Fruit fly (Drosophila melanogaster) S2 (cell line): ENCODE data around the gene fit.

Source experiments
- CG8478 ChIP-seq: fragments of >200 bp; optimal IDR thresholded peaks from 2 replicates; lab custom pipeline; 2018
- CTCF ChIP-seq, 2 experiments: fragments of >200 bp; optimal IDR thresholded peaks; 2 replicates each; lab custom pipeline; 2018

The fit gene

DNA sequence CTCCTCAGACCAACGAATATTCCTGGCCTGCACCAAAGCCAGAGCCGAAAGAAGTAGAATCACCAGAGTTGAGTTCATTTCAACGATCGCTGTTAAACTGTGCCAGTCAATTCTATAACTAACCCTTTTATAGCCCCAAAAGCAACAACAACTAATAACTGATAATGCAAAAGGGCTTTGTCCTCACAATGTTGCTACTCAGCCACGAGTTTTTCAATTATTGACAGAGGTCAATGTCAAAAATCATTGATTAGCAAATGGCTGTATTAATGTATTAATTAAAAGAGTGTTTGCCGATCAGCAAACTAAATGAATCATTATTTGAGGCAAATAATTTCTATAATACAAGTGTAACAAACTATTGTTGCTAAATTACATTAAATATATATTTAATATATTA, at the start of gene fit:
fit (minus strand) TSS at position 101 of the 400 bp plus-strand sequence.
- no peak for TF ChIP-seq CG8478 (lab: Kevin White, UChicago)
- no peak for TF ChIP-seq CTCF (optimal IDR thresholded peaks at IDR 0.05; lab: Kevin White, UChicago)

DNA sequence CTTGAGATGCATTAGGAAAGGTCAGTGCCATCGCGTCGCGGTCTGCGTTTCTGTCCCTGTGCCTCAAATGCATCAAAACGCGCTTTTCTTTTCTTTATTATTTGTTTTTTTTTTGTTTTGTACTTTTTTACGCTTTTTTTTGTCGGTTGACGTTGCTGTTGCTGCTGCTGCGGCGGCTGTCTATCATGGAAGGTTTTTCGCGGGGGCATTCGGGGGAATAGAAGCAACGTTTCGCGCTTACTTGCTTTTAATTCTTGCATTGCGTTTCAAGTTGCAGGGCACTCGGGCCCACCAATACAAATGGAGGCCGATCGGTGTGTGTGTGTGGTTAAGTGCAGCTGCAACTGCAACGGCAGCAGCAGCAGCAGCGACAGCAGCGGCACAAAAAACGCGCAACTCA, 49.7 kb upstream of the fit start:
- no peak for TF ChIP-seq CTCF (optimal IDR thresholded peaks at IDR 0.05; lab: Kevin White, UChicago)
- no peak for TF ChIP-seq CG8478 (lab: Kevin White, UChicago)

DNA sequence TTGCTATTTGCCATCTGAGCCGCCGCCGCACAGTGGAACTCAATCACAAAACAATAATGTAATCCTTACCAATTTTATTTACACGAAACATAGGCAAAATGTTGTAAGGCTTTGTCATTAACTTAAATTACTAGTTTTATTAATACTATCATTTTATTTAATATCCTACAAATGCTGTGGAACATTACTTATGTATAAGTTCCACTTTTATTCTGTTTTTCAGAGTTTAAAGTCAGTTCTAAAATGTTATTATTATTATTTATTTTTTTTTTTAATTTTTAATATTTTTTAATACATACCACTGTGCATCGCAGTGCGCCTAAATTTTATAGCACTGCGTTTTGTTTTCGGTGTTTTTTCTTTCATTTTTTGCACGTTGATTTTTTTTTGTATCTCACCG, 47.1 kb upstream of the fit start:
- TF ChIP-seq CG8478 (lab: Kevin White, UChicago): no peak
- TF ChIP-seq CTCF (optimal IDR thresholded peaks at IDR 0.05; lab: Kevin White, UChicago): no peak

DNA sequence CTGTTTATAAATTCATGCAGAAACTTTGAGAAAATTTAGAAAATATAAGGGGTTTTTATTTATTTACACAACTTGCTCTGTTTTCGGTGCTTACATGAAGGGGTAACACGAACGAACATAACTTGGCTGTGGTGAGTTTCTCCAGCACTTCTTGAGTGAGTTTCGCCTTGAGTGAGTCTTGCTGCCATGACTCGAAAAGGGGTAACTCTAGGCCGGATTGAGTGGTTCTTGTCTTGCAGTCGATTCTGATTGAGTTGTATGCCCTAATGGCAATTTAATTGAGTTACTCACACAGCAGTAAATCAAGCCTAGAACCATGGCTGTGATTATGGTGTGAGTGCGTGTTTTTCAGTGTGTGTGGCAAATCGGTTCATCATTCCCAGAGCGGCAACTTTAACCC, 44.0 kb upstream of the fit start:
- TF ChIP-seq CG8478 (lab: Kevin White, UChicago) (no peak), CTCF (optimal IDR thresholded peaks at IDR 0.05; lab: Kevin White, UChicago) (no peak)

DNA sequence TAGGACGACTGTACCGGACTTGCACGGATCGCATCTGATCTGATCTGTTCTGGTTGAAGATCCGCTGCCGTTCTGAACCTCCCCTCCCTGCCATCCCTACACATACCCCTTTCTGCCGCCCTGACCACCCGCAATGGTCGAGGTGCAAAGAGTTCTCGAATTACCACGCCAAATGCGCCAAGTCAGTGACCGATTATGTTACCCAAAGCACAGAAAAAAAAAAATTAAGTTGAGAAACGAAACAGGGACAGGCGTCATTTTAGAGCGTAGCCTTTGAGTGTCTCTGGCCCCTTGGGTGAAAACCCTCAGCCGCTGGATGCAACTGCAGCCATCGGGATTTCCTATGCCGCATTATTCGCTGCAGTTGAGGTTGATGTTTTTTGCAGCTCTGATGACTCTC, 39.5 kb upstream of the fit start:
- no peak for TF ChIP-seq CTCF (optimal IDR thresholded peaks at IDR 0.05; lab: Kevin White, UChicago)
- no peak for TF ChIP-seq CG8478 (lab: Kevin White, UChicago)

DNA sequence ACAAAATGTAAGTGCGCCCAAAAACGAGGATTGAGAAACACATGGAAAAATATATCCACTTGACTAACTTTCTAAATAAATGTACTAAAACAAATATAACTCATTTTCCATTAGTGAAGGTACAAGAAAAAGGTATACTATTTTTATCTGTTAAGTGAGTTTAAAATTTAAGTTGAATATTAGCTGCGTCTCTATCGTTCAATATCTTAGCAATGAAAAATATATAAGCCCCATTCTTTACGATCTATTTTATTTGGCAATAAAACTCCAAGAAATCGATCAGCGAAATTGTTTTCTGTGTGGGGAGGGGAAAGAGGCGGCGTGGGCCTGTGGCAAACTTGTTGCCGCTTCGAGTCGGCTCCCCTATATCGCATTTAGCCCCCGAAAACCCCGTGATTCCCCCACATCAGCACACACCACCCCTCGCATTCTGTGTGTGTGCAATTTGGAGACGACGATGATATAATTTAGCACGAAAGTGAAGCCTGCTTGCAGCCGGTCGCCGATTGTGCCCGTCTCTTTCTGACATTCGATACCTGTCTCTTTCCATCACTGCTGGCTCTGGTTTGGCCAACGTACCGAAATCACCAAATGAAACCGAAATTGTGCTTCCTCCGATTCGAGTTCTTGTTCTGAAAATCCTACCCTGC, 38.5 kb upstream of the fit start:
- TF ChIP-seq CG8478 (lab: Kevin White, UChicago): no peak

DNA sequence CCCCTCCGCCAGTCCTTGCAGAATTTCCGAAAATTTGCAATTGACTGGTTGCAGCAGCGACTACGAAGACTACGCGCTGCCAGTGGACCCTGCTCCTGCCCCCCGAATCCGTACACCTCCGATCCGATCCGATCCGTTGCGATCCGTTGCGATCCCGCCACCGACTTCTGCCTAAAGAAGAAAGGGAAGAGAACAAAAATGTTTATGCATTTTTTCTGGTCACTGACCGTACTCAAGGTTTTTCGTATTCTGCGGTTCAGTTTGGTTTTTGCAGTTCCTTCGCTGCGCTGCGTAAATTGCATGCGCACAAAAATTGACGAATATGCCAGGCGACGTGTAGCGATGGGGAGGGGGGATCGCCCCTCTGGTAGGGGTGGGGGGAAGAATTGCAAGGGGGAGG, 38.0 kb upstream of the fit start:
- TF ChIP-seq CG8478 (lab: Kevin White, UChicago) (no peak), CTCF (optimal IDR thresholded peaks at IDR 0.05; lab: Kevin White, UChicago) (no peak)

dm6 chr3R:21921363-21922208, 37.3 kb upstream of the fit start:
- TF ChIP-seq CG8478 (lab: Kevin White, UChicago): no peak
- no peak for TF ChIP-seq CTCF (optimal IDR thresholded peaks at IDR 0.05; lab: Kevin White, UChicago)

dm6 chr3R:21920495-21920894, 36.2 kb upstream of the fit start:
- TF ChIP-seq CG8478 (lab: Kevin White, UChicago) (no peak), CTCF (optimal IDR thresholded peaks at IDR 0.05; lab: Kevin White, UChicago) (no peak)

dm6 chr3R:21916987-21917386, 32.7 kb upstream of the fit start:
- no peak for TF ChIP-seq CG8478 (lab: Kevin White, UChicago)

DNA sequence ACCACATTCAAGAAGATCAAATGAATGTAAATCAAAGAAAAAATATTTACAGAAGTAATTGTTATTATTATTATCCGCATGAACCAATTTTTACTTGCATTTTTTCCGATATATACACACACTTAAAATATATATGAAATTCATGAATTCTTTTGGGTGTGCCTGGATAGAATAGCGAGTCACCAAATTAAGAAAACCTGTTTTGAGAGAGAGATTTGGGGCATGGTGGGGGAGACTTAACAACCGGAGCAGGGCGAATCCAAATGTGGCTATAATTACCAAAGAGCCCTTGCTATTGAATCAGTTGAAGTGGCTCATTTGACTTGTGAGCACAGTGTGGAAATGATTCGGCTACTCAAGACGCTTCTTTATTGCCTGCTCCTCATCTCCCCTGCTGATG, 29.2 kb upstream of the fit start, which contains the start of gene Qsox2:
Qsox2 (plus strand) TSS at position 301 of the 400 bp plus-strand sequence.
- TF ChIP-seq CTCF (optimal IDR thresholded peaks at IDR 0.05; lab: Kevin White, UChicago) (no peak), CG8478 (lab: Kevin White, UChicago) (no peak)

- TF ChIP-seq CG8478 (lab: Kevin White, UChicago): no peak
- no peak for TF ChIP-seq CTCF (optimal IDR thresholded peaks at IDR 0.05; lab: Kevin White, UChicago)
These were observed 27.3 kb upstream of the fit start, which contains the start of gene Qsox3 for dm6 chr3R:21911516-21911915. TSS of gene Qsox3 (plus strand) at chr3R:21911816.

DNA sequence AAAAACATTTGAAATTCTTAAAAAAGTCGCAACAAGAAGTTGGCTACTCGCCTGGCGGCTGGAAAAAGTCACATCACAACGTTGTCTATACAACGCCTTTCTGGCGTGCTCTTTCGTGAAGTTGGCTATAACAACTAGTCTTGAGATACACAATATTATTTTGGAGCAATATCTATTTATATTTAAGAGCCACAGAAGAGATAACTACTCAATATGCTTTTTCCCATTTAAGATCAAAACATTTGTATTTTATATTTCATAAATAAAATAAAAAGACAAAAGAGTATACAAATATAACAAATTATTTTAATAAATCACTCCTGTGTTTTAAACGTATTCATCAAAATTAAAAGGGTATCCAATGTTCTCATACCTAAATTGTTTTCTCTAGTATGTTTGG, 22.6 kb upstream of the fit start:
- TF ChIP-seq CTCF (optimal IDR thresholded peaks at IDR 0.05; lab: Kevin White, UChicago): no peak
- TF ChIP-seq CG8478 (lab: Kevin White, UChicago): no peak

DNA sequence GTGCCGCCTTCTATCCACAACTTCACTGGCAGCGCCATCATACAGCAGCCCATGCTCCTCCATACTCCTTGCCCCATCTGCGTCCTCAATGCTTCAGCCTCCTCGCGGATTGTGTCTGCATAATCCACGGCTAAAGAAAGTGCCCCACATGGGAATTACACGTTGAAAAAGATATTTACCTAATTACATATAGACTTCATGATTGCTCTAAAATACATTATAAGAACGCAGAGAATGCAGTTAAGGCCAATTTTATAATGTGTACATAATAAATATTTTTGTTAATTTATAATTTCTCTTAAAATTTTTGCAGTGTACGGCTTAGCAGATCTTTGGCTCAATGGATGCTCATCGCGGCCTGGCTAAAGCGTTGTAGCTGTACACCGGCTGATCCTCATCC, 21.4 kb upstream of the fit start:
- no peak for TF ChIP-seq CG8478 (lab: Kevin White, UChicago)
- no peak for TF ChIP-seq CTCF (optimal IDR thresholded peaks at IDR 0.05; lab: Kevin White, UChicago)

dm6 chr3R:21904345-21904744, 20.1 kb upstream of the fit start:
- TF ChIP-seq CTCF (optimal IDR thresholded peaks at IDR 0.05; lab: Kevin White, UChicago) (no peak), CG8478 (lab: Kevin White, UChicago) (no peak)
